Worm (Caenorhabditis elegans) whole organism, L1 larva: ENCODE measurements around the gene tomm-70.
A peak's percentile ranks its signal among the peaks of the same experiment; 100 is the strongest.

Experiments
- Y116A8C.19 ChIP-seq: sonication (generic microtip); optimal IDR thresholded peaks from 2 replicates; lab custom pipeline; 2016; ENCODE audit warnings: missing compliant biosample characterization, missing genetic modification characterization, borderline replicate concordance
- aha-1 ChIP-seq: fragments of 150-350 bp; optimal IDR thresholded peaks from 2 replicates; lab custom pipeline; 2014; ENCODE audit warnings: missing biosample characterization, missing genetic modification characterization
- alr-1 ChIP-seq: fragments of 200-800 bp; sonication (Bioruptor generic); optimal IDR thresholded peaks from 2 replicates; lab custom pipeline; 2018; ENCODE audit warnings: borderline replicate concordance, mild to moderate bottlenecking, missing genetic modification characterization, missing compliant biosample characterization
- aly-2 ChIP-seq: fragments of 150-350 bp; optimal IDR thresholded peaks from 2 replicates; lab custom pipeline; 2014; ENCODE audit warnings: missing biosample characterization, missing genetic modification characterization
- ama-1 ChIP-seq: fragments of 150-350 bp; optimal IDR thresholded peaks from 2 replicates; lab custom pipeline; 2014
- blmp-1 ChIP-seq: fragments of 150-350 bp; optimal IDR thresholded peaks from 2 replicates; lab custom pipeline; 2014; ENCODE audit warnings: missing biosample characterization, missing genetic modification characterization
- ceh-82 ChIP-seq, 3 experiments: fragments of 150-350 bp in 1 of 3; sonication (generic microtip) in 2 of 3; optimal IDR thresholded peaks; 2 replicates each; lab custom pipeline; 2014 to 2017; ENCODE audit warnings: missing biosample characterization in 3 of 3, missing genetic modification characterization in 3 of 3
- ceh-88 ChIP-seq: fragments of 200-800 bp; sonication (Bioruptor generic); IDR thresholded peaks from 2 replicates; pipeline ENCODE4 v1.3.6; 2022; ENCODE audit warnings: missing genetic modification characterization, missing compliant biosample characterization
- ces-1 ChIP-seq: fragments of 150-350 bp; optimal IDR thresholded peaks from 2 replicates; lab custom pipeline; 2014; ENCODE audit warnings: missing biosample characterization, missing genetic modification reagents, missing genetic modification characterization
- dpl-1 ChIP-seq, 3 experiments: fragments of 150-350 bp in 2 of 3; sonication (generic microtip) in 1 of 3; optimal IDR thresholded peaks; 2 replicates each; lab custom pipeline; 2014 to 2017; ENCODE audit warnings: missing biosample characterization in 3 of 3, missing genetic modification characterization in 3 of 3, missing genetic modification reagents in 3 of 3
- efl-1 ChIP-seq, 4 experiments: fragments of 150-350 bp; optimal IDR thresholded peaks in 3 of 4; peaks in 1 of 4; 1 replicate in 1 of 4; 2 replicates in 3 of 4; lab custom pipeline; 2014; ENCODE audit warnings: missing biosample characterization in 2 of 4, missing genetic modification characterization in 2 of 4, missing genetic modification reagents in 2 of 4
- egl-27 ChIP-seq, 2 experiments: fragments of 150-350 bp in 1 of 2; sonication (generic microtip); optimal IDR thresholded peaks; 3 replicates each; lab custom pipeline; 2017 to 2018; ENCODE audit warnings: missing biosample characterization in 2 of 2, missing genetic modification characterization in 2 of 2, missing genetic modification reagents in 2 of 2
- elt-3 ChIP-seq, 6 experiments: fragments of 150-350 bp in 1 of 6; sonication (generic microtip); optimal IDR thresholded peaks; 2 replicates each; lab custom pipeline; 2017 to 2018; ENCODE audit warnings: missing biosample characterization in 6 of 6, missing genetic modification characterization in 6 of 6, inconsistent platforms in 1 of 6
- ets-5 ChIP-seq: fragments of 200-800 bp; sonication (Bioruptor generic); IDR thresholded peaks from 2 replicates; pipeline ENCODE4 v1.3.6; 2022; ENCODE audit warnings: missing genetic modification characterization, missing compliant biosample characterization
- fkh-4 ChIP-seq: sonication (generic microtip); optimal IDR thresholded peaks from 2 replicates; lab custom pipeline; 2016; ENCODE audit warnings: missing compliant biosample characterization, missing genetic modification characterization, borderline replicate concordance
- fkh-8 ChIP-seq: sonication (generic microtip); optimal IDR thresholded peaks from 2 replicates; lab custom pipeline; 2016; ENCODE audit warnings: mild to moderate bottlenecking, missing genetic modification characterization, missing compliant biosample characterization
- fos-1 ChIP-seq: fragments of 150-350 bp; optimal IDR thresholded peaks from 2 replicates; lab custom pipeline; 2014; ENCODE audit warnings: missing biosample characterization, missing genetic modification characterization
- hlh-17 ChIP-seq: fragments of 200-800 bp; sonication (Bioruptor generic); optimal IDR thresholded peaks from 2 replicates; lab custom pipeline; 2018; ENCODE audit warnings: missing genetic modification characterization, mild to moderate bottlenecking, missing compliant biosample characterization, moderate library complexity, borderline replicate concordance
- hpl-2 ChIP-seq: fragments of 150-350 bp; optimal IDR thresholded peaks from 2 replicates; lab custom pipeline; 2014; ENCODE audit warnings: missing biosample characterization, missing genetic modification reagents, missing genetic modification characterization
- irx-1 ChIP-seq: sonication (generic microtip); optimal IDR thresholded peaks from 2 replicates; lab custom pipeline; 2016; ENCODE audit warnings: missing genetic modification characterization, missing compliant biosample characterization
- isw-1 ChIP-seq: fragments of 200-800 bp; sonication (Bioruptor generic); IDR thresholded peaks from 2 replicates; pipeline ENCODE4 v1.3.6; 2022; ENCODE audit warnings: missing genetic modification characterization, missing compliant biosample characterization
- jun-1 ChIP-seq: fragments of 150-350 bp; optimal IDR thresholded peaks from 2 replicates; lab custom pipeline; 2014; ENCODE audit warnings: missing biosample characterization, missing genetic modification reagents, missing genetic modification characterization
- lin-13 ChIP-seq: fragments of 150-350 bp; optimal IDR thresholded peaks from 2 replicates; lab custom pipeline; 2014; ENCODE audit warnings: missing biosample characterization, missing genetic modification reagents, missing genetic modification characterization
- lin-35 ChIP-seq, 2 experiments: fragments of 150-350 bp; optimal IDR thresholded peaks; 2 replicates each; lab custom pipeline; 2014; ENCODE audit warnings: missing biosample characterization in 2 of 2, missing genetic modification characterization in 2 of 2, missing genetic modification reagents in 2 of 2
- lin-39 ChIP-seq: fragments of 150-350 bp; optimal IDR thresholded peaks from 2 replicates; lab custom pipeline; 2014; ENCODE audit warnings: missing biosample characterization, missing genetic modification reagents, missing genetic modification characterization
- lsy-2 ChIP-seq, 2 experiments: fragments of 150-350 bp; optimal IDR thresholded peaks; 2 replicates each; lab custom pipeline; 2014; ENCODE audit warnings: missing biosample characterization in 2 of 2, missing genetic modification characterization in 2 of 2
- mab-9 ChIP-seq: fragments of 200-800 bp; sonication (Bioruptor generic); IDR thresholded peaks from 2 replicates; pipeline ENCODE4 v1.3.6; 2022; ENCODE audit warnings: missing genetic modification reagents, missing genetic modification characterization, missing compliant biosample characterization
- mdl-1 ChIP-seq, 2 experiments: fragments of 150-350 bp; optimal IDR thresholded peaks; 2 replicates each; lab custom pipeline; 2014 to 2017; ENCODE audit warnings: missing biosample characterization in 2 of 2, missing genetic modification characterization in 2 of 2, inconsistent platforms in 1 of 2
- mef-2 ChIP-seq: fragments of 150-350 bp; optimal IDR thresholded peaks from 2 replicates; lab custom pipeline; 2014; ENCODE audit warnings: missing biosample characterization, missing genetic modification characterization
- nhr-20 ChIP-seq: sonication (generic microtip); optimal IDR thresholded peaks from 2 replicates; lab custom pipeline; 2016; ENCODE audit warnings: mild to moderate bottlenecking, missing genetic modification characterization, missing compliant biosample characterization
- nhr-237 ChIP-seq: fragments of 150-350 bp; optimal IDR thresholded peaks from 2 replicates; lab custom pipeline; 2014; ENCODE audit warnings: missing biosample characterization, missing genetic modification characterization
- nhr-84 ChIP-seq: sonication (generic microtip); optimal IDR thresholded peaks from 2 replicates; lab custom pipeline; 2017; ENCODE audit warnings: missing biosample characterization, missing genetic modification characterization
- nhr-85 ChIP-seq: sonication (generic microtip); peaks from one replicate; lab custom pipeline; 2016; ENCODE audit warnings: missing genetic modification characterization, inconsistent platforms, missing compliant biosample characterization
- nhr-90 ChIP-seq: sonication (generic microtip); optimal IDR thresholded peaks from 2 replicates; lab custom pipeline; 2016; ENCODE audit warnings: mild to moderate bottlenecking, missing genetic modification characterization, missing compliant biosample characterization; ENCODE audit not compliant: poor library complexity
- pag-3 ChIP-seq: sonication (generic microtip); optimal IDR thresholded peaks from 2 replicates; lab custom pipeline; 2017; ENCODE audit warnings: missing genetic modification characterization, mild to moderate bottlenecking, missing compliant biosample characterization, antibody characterized with exemption, borderline replicate concordance; ENCODE audit not compliant: insufficient read depth
- pqm-1 ChIP-seq: sonication (generic microtip); optimal IDR thresholded peaks from 3 replicates; lab custom pipeline; 2017; ENCODE audit warnings: missing biosample characterization, missing genetic modification characterization
- rnt-1 ChIP-seq: sonication (generic microtip); optimal IDR thresholded peaks from 2 replicates; lab custom pipeline; 2016; ENCODE audit warnings: mild to moderate bottlenecking, missing genetic modification characterization, moderate library complexity, missing compliant biosample characterization
- sox-4 ChIP-seq: sonication (generic microtip); optimal IDR thresholded peaks from 2 replicates; lab custom pipeline; 2016; ENCODE audit warnings: missing genetic modification characterization, missing compliant biosample characterization
- sptf-1 ChIP-seq: fragments of 150-350 bp; optimal IDR thresholded peaks from 2 replicates; lab custom pipeline; 2014; ENCODE audit warnings: missing biosample characterization, missing genetic modification characterization
- unc-130 ChIP-seq: fragments of 150-350 bp; optimal IDR thresholded peaks from 2 replicates; lab custom pipeline; 2017; ENCODE audit warnings: missing biosample characterization, missing genetic modification characterization, inconsistent platforms
- unc-30 ChIP-seq: sonication (generic microtip); optimal IDR thresholded peaks from 2 replicates; lab custom pipeline; 2017; ENCODE audit warnings: missing biosample characterization, missing genetic modification characterization
- unc-62 ChIP-seq: fragments of 150-350 bp; optimal IDR thresholded peaks from 2 replicates; lab custom pipeline; 2014; ENCODE audit warnings: missing biosample characterization, missing genetic modification reagents, missing genetic modification characterization
- unc-86 ChIP-seq: sonication (generic microtip); optimal IDR thresholded peaks from 2 replicates; lab custom pipeline; 2016; ENCODE audit warnings: missing genetic modification characterization, missing compliant biosample characterization
- xbp-1 ChIP-seq: sonication (generic microtip); optimal IDR thresholded peaks from 2 replicates; lab custom pipeline; 2016; ENCODE audit warnings: missing genetic modification characterization, missing compliant biosample characterization
- zag-1 ChIP-seq: fragments of 150-350 bp; optimal IDR thresholded peaks from 2 replicates; lab custom pipeline; 2014; ENCODE audit warnings: missing biosample characterization, missing genetic modification characterization
- zip-4 ChIP-seq: fragments of 200-800 bp; sonication (Bioruptor generic); optimal IDR thresholded peaks from 2 replicates; lab custom pipeline; 2018; ENCODE audit warnings: mild to moderate bottlenecking, missing genetic modification characterization, moderate library complexity, missing compliant biosample characterization
- ztf-11 ChIP-seq, 2 experiments: sonication (generic microtip); optimal IDR thresholded peaks; 2 replicates each; lab custom pipeline; 2016 to 2017; ENCODE audit warnings: missing genetic modification characterization in 2 of 2, missing biosample characterization in 1 of 2, missing compliant biosample characterization in 1 of 2
- ztf-4 ChIP-seq: fragments of 150-350 bp; optimal IDR thresholded peaks from 2 replicates; lab custom pipeline; 2014; ENCODE audit warnings: missing biosample characterization, missing genetic modification characterization

tomm-70 gene

DNA sequence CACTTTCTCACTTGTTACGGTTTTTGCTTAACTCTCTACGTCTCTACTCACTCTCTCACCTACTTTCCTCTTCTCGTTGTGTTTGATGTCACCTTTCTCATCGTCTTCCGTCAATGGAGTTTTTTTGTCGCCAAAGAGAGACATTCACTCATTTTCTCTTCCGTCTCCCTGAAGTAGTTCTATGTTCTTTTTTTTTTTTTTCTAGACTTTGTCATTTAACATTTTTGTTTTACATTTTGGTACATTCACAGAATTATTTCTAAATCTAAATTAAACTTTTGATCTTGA lies 46.2 kb upstream of the tomm-70 start:
- peak; percentile 86 for TF ChIP-seq blmp-1 (tag; lab: Kevin White, UChicago)
- no peak for TF ChIP-seq fos-1 (tag; lab: Kevin White, UChicago)
- TF ChIP-seq fkh-4: no peak
- no peak for TF ChIP-seq efl-1 (optimal IDR thresholded peaks at IDR 0.05; lab: Kevin White, UChicago)
- peak in 1 of 2 experiments; percentile 92 for TF ChIP-seq efl-1 (GFP tag; optimal IDR thresholded peaks at IDR 0.05 in 1 of 2; lab: Kevin White, UChicago)
- no peak for TF ChIP-seq egl-27 (tag; optimal IDR thresholded peaks at IDR 0.05; lab: Kevin White, UChicago)
- peak; percentile 17 for TF ChIP-seq nhr-85 (tag; lab: Kevin White, UChicago)
- TF ChIP-seq ceh-82 (tag; optimal IDR thresholded peaks at IDR 0.05; lab: Kevin White, UChicago): peak in 1 of 3 experiments; percentile 1
- TF ChIP-seq nhr-20 (tag; lab: Kevin White, UChicago): no peak

DNA sequence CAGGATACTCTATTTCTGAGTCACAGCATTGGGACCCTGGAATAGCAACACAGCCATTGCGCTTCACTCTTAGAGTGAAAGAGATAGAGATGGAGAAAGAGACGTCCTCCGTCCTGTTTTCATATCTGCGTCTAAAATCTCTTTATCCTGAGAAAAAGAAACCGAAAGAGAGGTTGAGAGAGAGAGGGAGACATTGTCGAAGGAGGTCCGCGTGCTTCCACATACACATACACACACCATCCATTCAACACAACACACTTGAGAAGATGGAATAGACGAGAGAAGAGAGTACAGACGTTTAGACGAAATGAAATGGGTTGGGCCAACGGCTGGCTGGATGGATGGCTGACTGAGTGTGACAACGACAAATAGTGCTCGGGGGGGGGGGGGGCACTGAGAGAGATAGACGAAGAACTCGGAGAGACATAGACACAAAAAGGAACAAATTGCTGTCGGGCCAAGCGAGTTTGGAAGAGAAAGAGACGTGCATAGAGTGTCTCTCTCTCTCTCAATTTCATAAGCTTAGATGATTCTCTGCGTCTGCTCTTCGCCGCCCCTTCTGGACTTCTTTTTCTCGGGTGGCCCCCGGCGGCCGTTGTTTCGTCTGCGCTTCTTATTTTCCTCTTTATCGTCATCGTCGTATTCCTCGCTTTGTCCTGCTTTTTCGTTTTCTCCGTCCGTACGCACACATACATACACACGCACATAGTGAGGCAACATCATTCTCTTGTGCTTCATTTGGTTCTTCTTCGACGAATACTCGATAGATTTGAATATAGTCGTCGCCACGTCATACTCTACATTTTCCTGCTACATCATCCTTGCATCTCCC lies 45.6 kb upstream of the tomm-70 start, which contains the start of gene F54F2.6:
F54F2.6 (minus strand) TSS at position 738 of the 832 bp plus-strand sequence.
- peak; percentile 92 for TF ChIP-seq fos-1 (tag; lab: Kevin White, UChicago)
- TF ChIP-seq fkh-8 (tag; lab: Kevin White, UChicago): peak; percentile 94
- TF ChIP-seq sptf-1 (tag; lab: Kevin White, UChicago): no peak
- no peak for TF ChIP-seq ces-1
- no peak for TF ChIP-seq hlh-17
- TF ChIP-seq mdl-1 (tag; optimal IDR thresholded peaks at IDR 0.05; lab: Kevin White, UChicago): peak; percentile 64 to 94
- TF ChIP-seq lin-13 (GFP tag; lab: Kevin White, UChicago): peak; percentile 90
- TF ChIP-seq hpl-2 (GFP tag; lab: Kevin White, UChicago): no peak
- peak; percentile 73 for TF ChIP-seq ceh-88 (GFP tag; lab: Robert Waterston, UW)
- TF ChIP-seq lin-35 (GFP tag; optimal IDR thresholded peaks at IDR 0.05; lab: Kevin White, UChicago): peak; percentile 61 to 67
- peak; percentile 63 for TF ChIP-seq lin-39
- peak; percentile 69 for TF ChIP-seq unc-62 (GFP tag; lab: Kevin White, UChicago)
- peak; percentile 98 for TF ChIP-seq unc-86
- TF ChIP-seq aly-2 (tag; lab: Kevin White, UChicago): peak; percentile 74
- TF ChIP-seq nhr-84 (tag; lab: Kevin White, UChicago): no peak
- peak; percentile 53 for TF ChIP-seq zip-4 (GFP tag; lab: Kevin White, UChicago)
- peak; percentile 84 to 89 for TF ChIP-seq lsy-2 (tag; optimal IDR thresholded peaks at IDR 0.05; lab: Kevin White, UChicago)
- peak; percentile 84 for TF ChIP-seq mef-2
- peak; percentile 54 for TF ChIP-seq nhr-90 (tag; lab: Kevin White, UChicago)
- TF ChIP-seq dpl-1 (GFP tag; optimal IDR thresholded peaks at IDR 0.05; lab: Kevin White, UChicago): peak; percentile 26 to 60 (median 51)
- peak; percentile 59 for TF ChIP-seq sox-4 (tag; lab: Kevin White, UChicago)
- peak; percentile 76 for TF ChIP-seq mab-9 (GFP tag; lab: Robert Waterston, UW)
- peak; percentile 20 for TF ChIP-seq unc-30 (tag; lab: Kevin White, UChicago)
- peak; percentile 46 for TF ChIP-seq aha-1 (tag; lab: Kevin White, UChicago)
- TF ChIP-seq isw-1 (GFP tag; lab: Robert Waterston, UW): peak; percentile 73
- peak in 1 of 6 experiments; percentile 23 for TF ChIP-seq elt-3 (tag; optimal IDR thresholded peaks at IDR 0.05; lab: Kevin White, UChicago)
- peak; percentile 89 for TF ChIP-seq ztf-4 (tag; lab: Kevin White, UChicago)
- TF ChIP-seq ets-5 (GFP tag; lab: Robert Waterston, UW): no peak
- TF ChIP-seq ztf-11 (tag; optimal IDR thresholded peaks at IDR 0.05; lab: Kevin White, UChicago): peak in 1 of 2 experiments; percentile 61
- no peak for TF ChIP-seq alr-1
- no peak for TF ChIP-seq nhr-237 (tag; lab: Kevin White, UChicago)
- TF ChIP-seq egl-27 (tag; optimal IDR thresholded peaks at IDR 0.05; lab: Kevin White, UChicago): peak; percentile 85 to 94
- TF ChIP-seq irx-1 (tag; lab: Kevin White, UChicago): peak; percentile 89
- TF ChIP-seq Y116A8C.19 (tag; lab: Kevin White, UChicago): no peak
- TF ChIP-seq nhr-85 (tag; lab: Kevin White, UChicago): peak; percentile 97
- TF ChIP-seq zag-1 (tag; lab: Kevin White, UChicago): peak; percentile 71
- TF ChIP-seq ama-1 (lab: Kevin White, UChicago): no peak
- TF ChIP-seq pqm-1: no peak
- peak; percentile 86 for TF ChIP-seq rnt-1 (tag; lab: Kevin White, UChicago)
- TF ChIP-seq jun-1 (tag; lab: Kevin White, UChicago): peak; percentile 80
- TF ChIP-seq pag-3 (tag; lab: Kevin White, UChicago): no peak
- peak; percentile 83 for TF ChIP-seq xbp-1 (tag; lab: Kevin White, UChicago)
- peak; percentile 73 to 79 for TF ChIP-seq efl-1 (optimal IDR thresholded peaks at IDR 0.05; lab: Kevin White, UChicago)
- TF ChIP-seq efl-1 (GFP tag; optimal IDR thresholded peaks at IDR 0.05 in 1 of 2; lab: Kevin White, UChicago): peak; percentile 22 to 95
- TF ChIP-seq unc-130 (tag; lab: Kevin White, UChicago): peak; percentile 75
